Worm (Caenorhabditis elegans): ENCODE data around the gene icln-1.

DNA sequence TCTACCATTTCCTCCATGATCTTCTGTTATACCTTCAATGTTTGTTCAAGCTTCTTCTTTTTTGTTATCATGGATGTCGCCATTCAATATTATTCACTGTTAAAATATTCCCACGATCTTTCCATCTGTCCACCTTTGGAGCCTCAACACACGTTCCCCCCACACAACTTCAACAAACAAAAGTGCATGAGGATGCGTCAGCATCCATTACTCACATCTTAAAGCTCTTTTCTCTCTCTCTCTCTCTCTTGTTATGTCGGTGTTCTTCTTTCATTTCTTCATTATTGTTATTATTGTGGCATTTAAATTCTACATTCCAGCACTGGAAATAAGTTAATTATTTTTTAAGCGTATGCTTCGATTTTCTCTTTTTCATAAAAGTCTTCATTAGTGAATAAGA is 18.6 kb upstream of the icln-1 start:
- no peak for TF ChIP-seq ceh-45 (GFP tag; IDR thresholded peaks at IDR 0.05)
- TF ChIP-seq tbx-2 (tag; optimal IDR thresholded peaks at IDR 0.05) = no peak
- no peak for TF ChIP-seq ceh-18 (tag; optimal IDR thresholded peaks at IDR 0.05)
- TF ChIP-seq lin-11 (tag; optimal IDR thresholded peaks at IDR 0.05) = no peak
- no peak for TF ChIP-seq ceh-9 (tag; optimal IDR thresholded peaks at IDR 0.05)

Measured in whole organism, late embryonic.